Comparison of ENCODE assay signal across 3 worm cellular contexts in genomic region chrX:3787431-3788076, ce11.
TF ChIP-seq lines count a peak whose summit lies in the region.

Gene pmpl-1 (plus strand): TSS chrX:3788026.

TF ChIP-seq in whole organism, L1 larva, 84 proteins besides CTCF, POLR2A, EP300 and RAD21 (continued from another document):
- peak; percentile 39 for TF ChIP-seq blmp-1 (tag; optimal IDR thresholded peaks at IDR 0.05; lab: Kevin White, UChicago)
- TF ChIP-seq F16B12.6 (tag; optimal IDR thresholded peaks at IDR 0.05; lab: Kevin White, UChicago) = no peak

TF ChIP-seq in whole organism, L3 larva, 47 proteins besides CTCF, POLR2A, EP300 and RAD21 (continued from another document):
- TF ChIP-seq lsy-12 (tag; optimal IDR thresholded peaks at IDR 0.05; lab: Kevin White, UChicago) = peak; percentile 36

TF ChIP-seq in whole organism, L4 larva, 104 proteins besides CTCF, POLR2A, EP300 and RAD21 (continued from another document):
- TF ChIP-seq nhr-6 (tag; optimal IDR thresholded peaks at IDR 0.05; lab: Kevin White, UChicago) (no peak), F10B5.3 (tag; optimal IDR thresholded peaks at IDR 0.05; lab: Kevin White, UChicago) (no peak), aha-1 (tag; lab: Kevin White, UChicago) (peak; percentile 99), pha-4 (GFP tag; IDR thresholded peaks at IDR 0.05; lab: Robert Waterston, UW) (no peak), pha-4 (tag; optimal IDR thresholded peaks at IDR 0.05; lab: Kevin White, UChicago) (no peak), ZK546.5 (tag; optimal IDR thresholded peaks at IDR 0.05; lab: Kevin White, UChicago) (no peak), lin-1 (GFP tag; IDR thresholded peaks at IDR 0.05; lab: Robert Waterston, UW) (no peak), mep-1 (tag; optimal IDR thresholded peaks at IDR 0.05; lab: Kevin White, UChicago) (peak; percentile 69), ceh-28 (tag; optimal IDR thresholded peaks at IDR 0.05; lab: Kevin White, UChicago) (no peak), aly-2 (tag; optimal IDR thresholded peaks at IDR 0.05; lab: Kevin White, UChicago) (no peak), F37D6.2 (tag; optimal IDR thresholded peaks at IDR 0.05; lab: Kevin White, UChicago) (no peak), hlh-30 (tag; optimal IDR thresholded peaks at IDR 0.05; lab: Kevin White, UChicago; ENCODE audit: insufficient read depth) (peak; percentile 88), spr-3 (GFP tag; optimal IDR thresholded peaks at IDR 0.05; lab: Kevin White, UChicago) (no peak), ztf-7 (tag; optimal IDR thresholded peaks at IDR 0.05; lab: Kevin White, UChicago) (no peak), F44E2.7 (GFP tag; IDR thresholded peaks at IDR 0.05; lab: Robert Waterston, UW) (no peak), ctbp-1 (GFP tag; IDR thresholded peaks at IDR 0.05; lab: Robert Waterston, UW) (no peak), nhr-11 (tag; optimal IDR thresholded peaks at IDR 0.05; lab: Kevin White, UChicago) (peak; percentile 33), snpc-4 (tag; optimal IDR thresholded peaks at IDR 0.05; lab: Kevin White, UChicago) (no peak), zfp-2 (tag; optimal IDR thresholded peaks at IDR 0.05; lab: Kevin White, UChicago) (no peak), sdz-12 (GFP tag; optimal IDR thresholded peaks at IDR 0.05; lab: Kevin White, UChicago) (no peak), lin-29 (GFP tag; IDR thresholded peaks at IDR 0.05; lab: Robert Waterston, UW) (no peak), snpc-1.2 (GFP tag; IDR thresholded peaks at IDR 0.05; lab: Robert Waterston, UW) (no peak), Y75B8A.6 (GFP tag; IDR thresholded peaks at IDR 0.05; lab: Robert Waterston, UW) (no peak), egl-27 (tag; optimal IDR thresholded peaks at IDR 0.05; lab: Kevin White, UChicago) (no peak), saeg-2 (GFP tag; IDR thresholded peaks at IDR 0.05; lab: Robert Waterston, UW) (no peak), unc-130 (GFP tag; optimal IDR thresholded peaks at IDR 0.05; lab: Kevin White, UChicago) (no peak), jun-1 (tag; optimal IDR thresholded peaks at IDR 0.05; lab: Kevin White, UChicago) (no peak), nhr-42 (GFP tag; IDR thresholded peaks at IDR 0.05; lab: Robert Waterston, UW) (no peak), unc-62 (GFP tag; optimal IDR thresholded peaks at IDR 0.05 in 1 of 2; lab: Kevin White, UChicago) (peak in 1 of 2 experiments; percentile 93), unc-62 (tag; optimal IDR thresholded peaks at IDR 0.05; lab: Kevin White, UChicago) (no peak), gei-8 (GFP tag; optimal IDR thresholded peaks at IDR 0.05; lab: Kevin White, UChicago) (no peak)
